Worm (Caenorhabditis elegans) whole organism, L4/young adult: ENCODE data around the gene K02D10.2.

Source experiments
- W03F9.2 ChIP-seq: fragments of 150-350 bp; optimal IDR thresholded peaks from 2 replicates; lab custom pipeline; 2014; ENCODE audit warnings: missing biosample characterization, missing genetic modification characterization
- dao-5 ChIP-seq: sonication (generic microtip); optimal IDR thresholded peaks from 2 replicates; lab custom pipeline; 2016; ENCODE audit warnings: missing genotype, missing genetic modification characterization, moderate library complexity, missing compliant biosample characterization
- him-1 ChIP-seq: sonication (generic microtip); optimal IDR thresholded peaks from 2 replicates; lab custom pipeline; 2016; ENCODE audit warnings: missing genotype, missing genetic modification reagents, missing genetic modification characterization, missing compliant biosample characterization

- TF ChIP-seq W03F9.2 (tag; lab: Kevin White, UChicago) (no peak), him-1 (tag; lab: Kevin White, UChicago) (no peak), dao-5 (tag; lab: Kevin White, UChicago) (no peak)
Observed at ce11 chrIII:8749487-8749886, 21.6 kb downstream of the K02D10.2 start, which contains the start of gene sma-2.
